Worm (Caenorhabditis elegans): ENCODE data around the gene Y43C5A.7.

The Y43C5A.7 gene

ce11 chrIV:10296036-10296435 is 19.0 kb downstream of the Y43C5A.7 start:
- TF ChIP-seq K02D7.2 (tag; optimal IDR thresholded peaks at IDR 0.05) (no peak), lim-6 (tag; optimal IDR thresholded peaks at IDR 0.05) (no peak), ceh-24 (tag; optimal IDR thresholded peaks at IDR 0.05) (no peak), fkh-10 (GFP tag; optimal IDR thresholded peaks at IDR 0.05) (no peak), hlh-30 (tag; optimal IDR thresholded peaks at IDR 0.05; ENCODE audit: insufficient read depth) (no peak), hlh-15 (tag; optimal IDR thresholded peaks at IDR 0.05) (no peak), che-1 (tag; optimal IDR thresholded peaks at IDR 0.05) (no peak), unc-42 (tag; optimal IDR thresholded peaks at IDR 0.05) (no peak), ceh-6 (GFP tag; optimal IDR thresholded peaks at IDR 0.05) (no peak), ceh-30 (tag; optimal IDR thresholded peaks at IDR 0.05) (no peak), ceh-19 (GFP tag; optimal IDR thresholded peaks at IDR 0.05) (no peak), ceh-14 (tag; optimal IDR thresholded peaks at IDR 0.05) (no peak), npax-4 (tag; optimal IDR thresholded peaks at IDR 0.05) (no peak), ceh-31 (tag; optimal IDR thresholded peaks at IDR 0.05) (no peak)

- TF ChIP-seq sdc-2 (tag; optimal IDR thresholded peaks at IDR 0.05) (no peak), tbx-2 (tag; optimal IDR thresholded peaks at IDR 0.05) (no peak), mec-3 (tag; optimal IDR thresholded peaks at IDR 0.05; ENCODE audit: borderline replicate concordance) (no peak), pqm-1 (tag; optimal IDR thresholded peaks at IDR 0.05) (no peak), gmeb-2 (tag; optimal IDR thresholded peaks at IDR 0.05) (no peak), unc-86 (tag; optimal IDR thresholded peaks at IDR 0.05) (no peak)
Measured at ce11 chrIV:10302203-10302602, 25.1 kb downstream of the Y43C5A.7 start, which contains the start of gene R09E10.5. R09E10.5 (minus strand) TSS chrIV:10302303.

- TF ChIP-seq pax-1 (tag; optimal IDR thresholded peaks at IDR 0.05): peak; percentile 94
- TF ChIP-seq odd-2 (tag; optimal IDR thresholded peaks at IDR 0.05): no peak
Measured at ce11 chrIV:10304383-10304782, 27.3 kb downstream of the Y43C5A.7 start.

DNA sequence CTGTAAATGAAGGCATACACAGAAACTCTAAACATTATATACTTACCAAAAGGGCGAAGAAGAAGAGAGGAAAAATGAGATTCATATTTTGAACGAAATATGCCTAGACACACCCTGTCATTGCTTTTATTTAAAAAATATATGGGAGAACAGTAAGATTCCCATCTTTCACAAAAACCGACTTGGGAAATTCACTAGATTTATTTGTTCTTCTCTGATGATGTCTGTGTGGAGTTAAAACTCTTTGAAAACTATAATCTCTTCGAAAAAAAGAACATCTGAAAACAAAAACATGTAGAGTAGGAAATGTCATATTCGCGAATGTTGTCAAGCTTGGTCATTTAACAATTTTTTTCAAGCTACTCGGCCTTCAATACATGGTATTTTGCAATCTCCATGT is 33.3 kb downstream of the Y43C5A.7 start, which contains the start of gene R09E10.8:
R09E10.8 (minus strand) TSS at position 101 of the 400 bp plus-strand sequence.
- TF ChIP-seq C38D4.7 (GFP tag; optimal IDR thresholded peaks at IDR 0.05) (no peak), hlh-30 (tag; optimal IDR thresholded peaks at IDR 0.05; ENCODE audit: insufficient read depth) (no peak), ceh-2 (tag; optimal IDR thresholded peaks at IDR 0.05) (no peak), unc-86 (tag; optimal IDR thresholded peaks at IDR 0.05) (no peak), lin-11 (tag; optimal IDR thresholded peaks at IDR 0.05) (no peak), zip-5 (tag; optimal IDR thresholded peaks at IDR 0.05) (no peak), Y22D7AL.16 (tag; optimal IDR thresholded peaks at IDR 0.05) (no peak), tbx-2 (tag; optimal IDR thresholded peaks at IDR 0.05) (no peak), ama-1 (optimal IDR thresholded peaks at IDR 0.05) (no peak), pat-9 (tag; optimal IDR thresholded peaks at IDR 0.05) (no peak), unc-55 (GFP tag; optimal IDR thresholded peaks at IDR 0.05) (no peak), gmeb-2 (tag; optimal IDR thresholded peaks at IDR 0.05) (no peak), sdc-2 (tag; optimal IDR thresholded peaks at IDR 0.05) (no peak), odd-2 (tag; optimal IDR thresholded peaks at IDR 0.05) (no peak), ttx-3 (tag; optimal IDR thresholded peaks at IDR 0.05) (no peak), K09A11.1 (tag; optimal IDR thresholded peaks at IDR 0.05; ENCODE audit: insufficient read depth) (no peak), T23F11.4 (GFP tag; optimal IDR thresholded peaks at IDR 0.05) (no peak), F13H6.1 (tag; optimal IDR thresholded peaks at IDR 0.05) (no peak), ceh-31 (tag; optimal IDR thresholded peaks at IDR 0.05) (no peak)

DNA sequence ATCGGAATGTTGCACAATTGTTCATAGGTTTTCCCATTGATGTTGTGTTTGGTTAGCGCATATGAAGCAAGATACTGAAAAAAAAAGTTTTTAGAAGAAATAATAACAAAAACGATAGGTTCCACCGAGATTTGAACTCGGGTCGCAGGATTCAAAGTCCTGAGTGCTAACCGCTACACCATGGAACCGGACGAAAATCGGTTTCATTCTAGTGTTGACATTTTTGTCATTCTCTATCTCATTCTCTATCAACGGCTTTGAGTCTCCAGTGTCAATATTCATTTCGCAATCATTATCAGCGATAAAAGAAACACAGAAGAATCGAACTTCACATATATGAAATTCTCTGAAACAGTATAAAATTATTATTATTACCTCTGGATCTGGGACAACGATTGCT is 34.1 kb downstream of the Y43C5A.7 start:
- TF ChIP-seq elt-4 (tag; optimal IDR thresholded peaks at IDR 0.05) (no peak), dmd-4 (tag; optimal IDR thresholded peaks at IDR 0.05; ENCODE audit: borderline replicate concordance) (no peak), K02D7.2 (tag; optimal IDR thresholded peaks at IDR 0.05) (no peak), hlh-30 (tag; optimal IDR thresholded peaks at IDR 0.05; ENCODE audit: insufficient read depth) (no peak), mec-3 (tag; optimal IDR thresholded peaks at IDR 0.05; ENCODE audit: borderline replicate concordance) (no peak), che-1 (tag; optimal IDR thresholded peaks at IDR 0.05) (no peak), zip-5 (tag; optimal IDR thresholded peaks at IDR 0.05) (no peak), syd-9 (tag; optimal IDR thresholded peaks at IDR 0.05) (no peak), fkh-6 (tag; optimal IDR thresholded peaks at IDR 0.05) (no peak), ceh-2 (tag; optimal IDR thresholded peaks at IDR 0.05) (no peak), ttx-3 (tag; optimal IDR thresholded peaks at IDR 0.05) (no peak), tbx-7 (tag; optimal IDR thresholded peaks at IDR 0.05) (no peak), pqm-1 (tag; optimal IDR thresholded peaks at IDR 0.05) (no peak), pax-1 (tag; optimal IDR thresholded peaks at IDR 0.05) (no peak), ztf-16 (tag; optimal IDR thresholded peaks at IDR 0.05) (no peak), pros-1 (tag; optimal IDR thresholded peaks at IDR 0.05) (no peak), madf-2 (tag; optimal IDR thresholded peaks at IDR 0.05) (no peak), fax-1 (tag; optimal IDR thresholded peaks at IDR 0.05) (no peak), sdc-2 (tag; optimal IDR thresholded peaks at IDR 0.05) (no peak), pag-3 (tag; optimal IDR thresholded peaks at IDR 0.05; ENCODE audit: borderline replicate concordance) (no peak)

All from whole organism, late embryonic.